Worm (Caenorhabditis elegans): ENCODE data around the gene srw-129.

DNA sequence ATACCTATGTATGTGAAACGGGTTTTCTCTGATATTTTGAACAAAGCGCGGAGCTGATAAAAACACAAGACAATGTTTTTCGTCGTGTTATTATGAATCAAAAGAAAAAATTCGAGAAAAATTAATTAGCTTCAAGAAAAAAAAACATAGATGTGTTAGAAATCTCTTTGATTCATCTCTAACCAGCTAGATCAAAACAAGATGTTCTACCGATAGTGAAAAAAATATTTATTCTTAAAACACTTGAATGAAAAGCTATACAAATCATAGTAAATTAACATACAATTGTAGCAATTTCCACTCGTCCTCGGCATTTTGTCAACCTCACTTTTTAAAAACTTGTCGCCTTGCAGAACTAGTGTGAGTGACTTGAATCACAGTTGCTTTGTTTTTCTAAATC, 29.5 kb upstream of the srw-129 start:
- no peak for TF ChIP-seq flt-1 (GFP tag; IDR thresholded peaks at IDR 0.05)
- no peak for TF ChIP-seq klf-2 (GFP tag; conservative IDR thresholded peaks at IDR 0.05)
- no peak for TF ChIP-seq med-1 (GFP tag; optimal IDR thresholded peaks at IDR 0.05; ENCODE audit: insufficient read depth)
